Worm (Caenorhabditis elegans): ENCODE measurements around the gene F17C11.4.

DNA sequence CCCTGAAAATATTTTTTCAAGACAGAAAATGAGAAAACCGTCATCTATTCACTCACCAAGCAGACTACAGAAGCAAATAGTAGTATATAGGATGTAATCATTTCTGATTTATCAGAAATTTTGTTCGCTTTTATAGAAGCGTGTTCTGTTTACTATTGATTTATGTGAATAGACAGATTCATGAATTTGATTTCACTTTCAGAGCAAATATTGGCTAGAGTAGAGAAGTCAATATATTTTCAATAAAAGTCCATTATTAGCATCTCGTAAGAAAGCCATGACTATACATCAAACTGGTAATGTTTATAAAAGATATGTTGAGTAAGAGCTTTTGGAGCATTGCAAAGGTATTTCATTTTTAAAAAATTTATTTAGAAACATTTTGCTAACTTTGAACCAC is 20.5 kb upstream of the F17C11.4 start, which contains the start of gene scvp-1:
- TF ChIP-seq nhr-11 (tag; optimal IDR thresholded peaks at IDR 0.05) (no peak), ceh-45 (GFP tag; IDR thresholded peaks at IDR 0.05) (no peak), ceh-34 (tag; optimal IDR thresholded peaks at IDR 0.05) (no peak), ama-1 (optimal IDR thresholded peaks at IDR 0.05) (no peak), ceh-30 (tag; optimal IDR thresholded peaks at IDR 0.05) (no peak), pha-4 (tag; optimal IDR thresholded peaks at IDR 0.05) (no peak), C38D4.7 (GFP tag; optimal IDR thresholded peaks at IDR 0.05) (no peak), K02D7.2 (tag; optimal IDR thresholded peaks at IDR 0.05) (no peak), elt-2 (tag; optimal IDR thresholded peaks at IDR 0.05) (no peak)
